Worm (Caenorhabditis elegans): ENCODE results near the gene ugt-32.

DNA sequence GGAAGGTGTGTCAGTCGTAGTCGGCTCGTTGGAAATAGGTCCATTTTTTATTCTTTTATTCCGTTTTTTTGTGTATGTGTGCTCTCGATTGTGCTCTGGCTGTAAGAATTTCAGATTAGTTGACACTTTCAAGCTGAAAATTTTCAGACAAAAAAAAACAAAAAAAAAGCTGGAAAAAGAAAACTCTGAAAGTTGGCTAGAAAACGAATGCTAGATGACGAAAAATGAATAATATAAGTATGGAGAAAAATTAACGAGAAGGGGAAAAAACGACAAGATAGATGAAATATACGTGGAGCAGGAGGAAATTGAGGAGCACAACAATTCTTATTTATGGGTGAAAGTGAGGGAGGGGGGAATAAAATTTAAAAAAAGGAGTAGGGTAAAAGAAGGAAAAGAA is 12.2 kb downstream of the ugt-32 start, which contains the start of gene H10D18.5:
- no peak for TF ChIP-seq tbx-8 (GFP tag; optimal IDR thresholded peaks at IDR 0.05)
- TF ChIP-seq hlh-1 (tag; optimal IDR thresholded peaks at IDR 0.05): no peak
- no peak for TF ChIP-seq nhr-76 (tag; optimal IDR thresholded peaks at IDR 0.05)
